Fruit fly (Drosophila melanogaster) whole organism, wandering third instar larva: ENCODE measurements around the gene siz.

Experiments used
- Abd-B ChIP-seq: fragments of >200 bp; optimal IDR thresholded peaks from 2 replicates; lab custom pipeline; 2017; ENCODE audit warnings: missing biosample characterization, missing genetic modification characterization
- CG32264 ChIP-seq: fragments of 200-800 bp; sonication (Bioruptor generic); optimal IDR thresholded peaks from 2 replicates; lab custom pipeline; 2016; ENCODE audit warnings: missing biosample characterization, missing genetic modification characterization
- CG9705 ChIP-seq: fragments of 200-800 bp; sonication (Bioruptor generic); optimal IDR thresholded peaks from 2 replicates; lab custom pipeline; 2018; ENCODE audit warnings: missing biosample characterization, mild to moderate bottlenecking, missing genetic modification characterization
- CrebA ChIP-seq: fragments of 200-800 bp; sonication (Bioruptor generic); optimal IDR thresholded peaks from 2 replicates; lab custom pipeline; 2016; ENCODE audit warnings: missing biosample characterization, mild to moderate bottlenecking, missing genetic modification characterization, borderline replicate concordance
- Dfd ChIP-seq: fragments of >200 bp; optimal IDR thresholded peaks from 2 replicates; lab custom pipeline; 2017; ENCODE audit warnings: missing biosample characterization, missing genetic modification characterization
- Dif ChIP-seq: fragments of 200-275, 200-300 bp; sonication (Bioruptor generic); optimal IDR thresholded peaks from 2 replicates; lab custom pipeline; 2018; ENCODE audit warnings: missing biosample characterization, missing genetic modification characterization; ENCODE audit not compliant: partially characterized antibody
- GATAd ChIP-seq: sonication (Bioruptor generic); optimal IDR thresholded peaks from 2 replicates; lab custom pipeline; 2016; ENCODE audit warnings: missing biosample characterization, missing genetic modification characterization
- HLH106 ChIP-seq: fragments of 200-800 bp; optimal IDR thresholded peaks from 3 replicates; lab custom pipeline; 2019; ENCODE audit warnings: missing biosample characterization, mild to moderate bottlenecking, missing genetic modification characterization, moderate library complexity
- Hnf4 ChIP-seq: fragments of 200-800 bp; sonication (Bioruptor generic); optimal IDR thresholded peaks from 2 replicates; lab custom pipeline; 2016; ENCODE audit warnings: missing biosample characterization, mild to moderate bottlenecking, missing genetic modification characterization
- Hr78 ChIP-seq: fragments of >200 bp; optimal IDR thresholded peaks from 2 replicates; lab custom pipeline; 2017; ENCODE audit warnings: missing biosample characterization, missing genetic modification characterization
- Hr83 ChIP-seq: fragments of 200-300 bp; sonication (Bioruptor generic); optimal IDR thresholded peaks from 2 replicates; lab custom pipeline; 2016; ENCODE audit warnings: missing biosample characterization, mild to moderate bottlenecking, missing genetic modification characterization, moderate library complexity; ENCODE audit not compliant: poor library complexity, severe bottlenecking
- Jra ChIP-seq: sonication (Bioruptor generic); optimal IDR thresholded peaks from 2 replicates; lab custom pipeline; 2016; ENCODE audit warnings: missing biosample characterization, missing genetic modification characterization
- Mio ChIP-seq: sonication (Bioruptor generic); optimal IDR thresholded peaks from 2 replicates; lab custom pipeline; 2016; ENCODE audit warnings: missing biosample characterization, missing genetic modification characterization
- Myc ChIP-seq: fragments of >200 bp; optimal IDR thresholded peaks from 2 replicates; lab custom pipeline; 2017
- N ChIP-seq: fragments of >200 bp; optimal IDR thresholded peaks from 2 replicates; lab custom pipeline; 2018; ENCODE audit warnings: missing biosample characterization, missing external identifiers, missing genetic modification characterization
- OdsH ChIP-seq: fragments of 200-800 bp; sonication (Bioruptor generic); optimal IDR thresholded peaks from 2 replicates; lab custom pipeline; 2016; ENCODE audit warnings: missing biosample characterization, mild to moderate bottlenecking, missing genetic modification characterization
- Rel ChIP-seq, 2 experiments: fragments of 200-800 bp; sonication (Bioruptor generic) in 1 of 2; optimal IDR thresholded peaks; 2 replicates in 1 of 2; 3 replicates in 1 of 2; lab custom pipeline; 2016 to 2019; ENCODE audit warnings: mild to moderate bottlenecking in 2 of 2, missing biosample characterization in 2 of 2, missing genetic modification characterization in 2 of 2, moderate library complexity in 1 of 2
- Sp1 ChIP-seq: fragments of 200-800 bp; sonication (Bioruptor generic); optimal IDR thresholded peaks from 3 replicates; lab custom pipeline; 2019; ENCODE audit warnings: missing biosample characterization, mild to moderate bottlenecking, missing genetic modification characterization, moderate library complexity
- Vsx2 ChIP-seq: fragments of 200-300, 225-300 bp; sonication (Bioruptor generic); optimal IDR thresholded peaks from 2 replicates; lab custom pipeline; 2018; ENCODE audit warnings: missing biosample characterization, missing genetic modification characterization; ENCODE audit not compliant: partially characterized antibody
- br ChIP-seq: fragments of 200-800 bp; sonication (Bioruptor generic); optimal IDR thresholded peaks from 2 replicates; lab custom pipeline; 2016; ENCODE audit warnings: missing biosample characterization, missing genetic modification characterization
- brk ChIP-seq: fragments of 200-800 bp; sonication (Bioruptor generic); optimal IDR thresholded peaks from 2 replicates; lab custom pipeline; 2016; ENCODE audit warnings: missing biosample characterization, mild to moderate bottlenecking, missing genetic modification characterization
- dl ChIP-seq, 2 experiments: fragments of 175-275, 200-275 bp in 1 of 2; fragments of 200-275 bp in 1 of 2; sonication (Bioruptor generic); optimal IDR thresholded peaks; lab custom pipeline; 2018; ENCODE audit warnings: mild to moderate bottlenecking in 2 of 2, missing biosample characterization in 2 of 2, missing genetic modification characterization in 2 of 2, moderate library complexity in 2 of 2; ENCODE audit not compliant: partially characterized antibody in 2 of 2, insufficient read depth in 1 of 2
- dmrt93B ChIP-seq: fragments of 200-800 bp; sonication (Bioruptor generic); optimal IDR thresholded peaks from 2 replicates; lab custom pipeline; 2018; ENCODE audit warnings: missing biosample characterization, mild to moderate bottlenecking, missing genetic modification characterization
- dsf ChIP-seq: sonication (Bioruptor generic); optimal IDR thresholded peaks from 2 replicates; lab custom pipeline; 2016; ENCODE audit warnings: missing biosample characterization, missing genetic modification characterization, borderline replicate concordance
- ey ChIP-seq: fragments of 200-800 bp; sonication (Bioruptor generic); optimal IDR thresholded peaks from 2 replicates; lab custom pipeline; 2016; ENCODE audit warnings: missing biosample characterization, missing genetic modification characterization
- foxo ChIP-seq, 2 experiments: fragments of 200-800 bp; sonication (Bioruptor generic); optimal IDR thresholded peaks; 2 replicates in 1 of 2; 3 replicates in 1 of 2; lab custom pipeline; 2016 to 2017; ENCODE audit warnings: missing biosample characterization in 2 of 2, missing genetic modification characterization in 2 of 2
- fru ChIP-seq: fragments of 200-800 bp; sonication (Bioruptor generic); optimal IDR thresholded peaks from 3 replicates; lab custom pipeline; 2016; ENCODE audit warnings: missing biosample characterization, mild to moderate bottlenecking, missing genetic modification characterization
- h ChIP-seq: fragments of 200-800 bp; sonication (Bioruptor generic); optimal IDR thresholded peaks from 3 replicates; lab custom pipeline; 2016; ENCODE audit warnings: missing biosample characterization, mild to moderate bottlenecking, missing genetic modification characterization
- jim ChIP-seq: fragments of 175-275, 200-325 bp; sonication (Bioruptor generic); optimal IDR thresholded peaks from 2 replicates; lab custom pipeline; 2016; ENCODE audit warnings: missing biosample characterization, mild to moderate bottlenecking, missing genetic modification characterization
- lola ChIP-seq: fragments of >200 bp; optimal IDR thresholded peaks from 2 replicates; lab custom pipeline; 2017; ENCODE audit warnings: missing biosample characterization, missing genetic modification characterization
- pan ChIP-seq: fragments of >200 bp; optimal IDR thresholded peaks from 2 replicates; lab custom pipeline; 2017
- psq ChIP-seq: fragments of 200-800 bp; sonication (Bioruptor generic); optimal IDR thresholded peaks from 3 replicates; lab custom pipeline; 2017; ENCODE audit warnings: missing biosample characterization, mild to moderate bottlenecking, missing genetic modification characterization, moderate library complexity
- rgr ChIP-seq: fragments of 200-800 bp; sonication (Bioruptor generic); optimal IDR thresholded peaks from 3 replicates; lab custom pipeline; 2016; ENCODE audit warnings: missing biosample characterization, mild to moderate bottlenecking, missing genetic modification characterization
- sage ChIP-seq: fragments of 200-800 bp; sonication (Bioruptor generic); optimal IDR thresholded peaks from 2 replicates; lab custom pipeline; 2016; ENCODE audit warnings: missing biosample characterization, mild to moderate bottlenecking, missing genetic modification characterization
- sv ChIP-seq: fragments of 200-800 bp; sonication (Bioruptor generic); optimal IDR thresholded peaks from 3 replicates; lab custom pipeline; 2016; ENCODE audit warnings: missing biosample characterization, missing genetic modification characterization
- tai ChIP-seq: sonication (Bioruptor generic); optimal IDR thresholded peaks from 2 replicates; lab custom pipeline; 2016; ENCODE audit warnings: missing biosample characterization, missing genetic modification characterization
- usp ChIP-seq: fragments of >200 bp; optimal IDR thresholded peaks from 2 replicates; lab custom pipeline; 2017; ENCODE audit warnings: missing biosample characterization, missing genetic modification characterization
- woc ChIP-seq: sonication (Bioruptor generic); optimal IDR thresholded peaks from 2 replicates; lab custom pipeline; 2016; ENCODE audit warnings: missing biosample characterization, mild to moderate bottlenecking, missing genetic modification characterization

The siz gene

DNA sequence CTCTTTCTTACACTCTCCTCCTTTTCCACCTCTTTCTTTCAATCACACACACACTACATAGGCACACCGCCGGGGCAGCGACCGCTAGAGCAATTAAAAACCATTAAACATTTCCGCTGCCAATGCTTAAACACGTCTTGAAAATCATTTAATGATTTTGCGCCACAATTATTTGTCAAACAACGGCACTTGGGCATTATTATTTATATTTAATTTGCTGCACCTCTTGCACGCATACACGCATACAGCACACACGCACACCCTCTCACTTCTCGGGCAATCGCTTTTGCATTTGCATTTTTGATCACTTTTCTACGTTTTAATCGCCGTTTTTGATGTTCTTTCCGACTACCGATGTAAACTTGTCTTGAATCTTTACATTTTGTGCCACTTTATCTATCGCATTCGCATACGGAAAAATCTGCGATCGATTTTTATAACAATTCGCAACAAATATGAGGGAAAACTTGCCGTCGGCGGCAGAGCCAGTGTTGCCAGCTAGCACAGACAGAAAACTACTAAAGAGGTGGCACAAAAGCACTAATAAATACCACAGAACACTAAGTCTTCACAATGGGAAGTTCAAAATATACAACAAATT lies 7.3 kb upstream of the siz start, which contains the start of gene skd:
skd (minus strand) TSS at position 518 of the 601 bp plus-strand sequence.
- TF ChIP-seq foxo (GFP tag; optimal IDR thresholded peaks at IDR 0.05; lab: Kevin White, UChicago) (no peak), Sp1 (no peak), brk (GFP tag; lab: Kevin White, UChicago) (no peak), dmrt93B (GFP tag; lab: Kevin White, UChicago) (no peak), psq (GFP tag; lab: Kevin White, UChicago) (peak; percentile 77), GATAd (GFP tag; lab: Kevin White, UChicago) (no peak), h (peak; percentile 1), Rel (GFP tag; optimal IDR thresholded peaks at IDR 0.05; lab: Kevin White, UChicago) (no peak), Rel (tag; optimal IDR thresholded peaks at IDR 0.05; lab: Kevin White, UChicago) (no peak), tai (GFP tag; lab: Kevin White, UChicago) (no peak), Abd-B (GFP tag; lab: Kevin White, UChicago) (peak; percentile 5), CG9705 (GFP tag; lab: Kevin White, UChicago) (no peak), usp (no peak), Mio (no peak), Dif (no peak), woc (no peak), br (GFP tag; lab: Kevin White, UChicago) (peak; percentile 8), Dfd (no peak), dsf (GFP tag; lab: Kevin White, UChicago) (no peak), dl (GFP tag; optimal IDR thresholded peaks at IDR 0.05; lab: Kevin White, UChicago; ENCODE audit: insufficient read depth in 1 of 2, partially characterized antibody in 2 of 2) (no peak), OdsH (no peak), HLH106 (tag; lab: Kevin White, UChicago) (no peak), CrebA (GFP tag; lab: Kevin White, UChicago) (no peak), lola (GFP tag; lab: Kevin White, UChicago) (peak; percentile 1)

DNA sequence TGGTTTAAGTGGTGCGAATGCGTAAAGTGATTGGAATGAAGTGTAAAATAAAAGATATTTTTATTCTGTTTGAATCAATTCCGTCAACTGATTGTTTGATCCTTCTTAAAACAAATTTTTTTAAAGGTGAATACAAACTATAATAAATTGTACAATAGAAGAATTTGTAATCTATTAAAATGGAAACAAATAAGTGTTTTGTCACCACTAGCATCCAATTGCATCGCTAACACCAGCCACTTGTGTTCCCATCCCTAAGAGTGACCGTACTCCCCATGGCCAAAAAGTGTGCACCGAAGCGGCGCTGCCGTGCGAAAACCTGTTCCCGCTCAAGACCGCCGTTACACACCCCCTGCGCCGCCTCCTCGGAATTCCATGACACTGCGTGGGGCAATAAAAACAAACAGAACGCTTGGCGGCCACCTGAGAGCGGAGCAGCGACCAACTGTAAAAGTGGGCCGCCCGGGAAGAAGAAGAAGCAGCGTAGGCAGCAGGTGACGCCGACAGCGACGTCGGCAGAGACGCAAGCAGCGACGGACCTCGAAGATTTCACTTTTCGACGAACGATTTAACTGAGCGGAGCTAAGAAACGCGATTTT lies 6.6 kb upstream of the siz start, which contains the start of gene Pdss2:
Pdss2 (plus strand) TSS at position 259 of the 599 bp plus-strand sequence.
- TF ChIP-seq GATAd (GFP tag; lab: Kevin White, UChicago) (no peak), dsf (GFP tag; lab: Kevin White, UChicago) (no peak), CG9705 (GFP tag; lab: Kevin White, UChicago) (peak; percentile 58), sv (GFP tag; lab: Kevin White, UChicago) (peak; percentile 62), tai (GFP tag; lab: Kevin White, UChicago) (no peak), pan (lab: Kevin White, UChicago) (no peak), usp (no peak), CG32264 (no peak), lola (GFP tag; lab: Kevin White, UChicago) (no peak), sage (GFP tag; lab: Kevin White, UChicago) (no peak), OdsH (peak; percentile 45), jim (peak; percentile 89), CrebA (GFP tag; lab: Kevin White, UChicago) (no peak), dmrt93B (GFP tag; lab: Kevin White, UChicago) (peak; percentile 48), foxo (GFP tag; optimal IDR thresholded peaks at IDR 0.05; lab: Kevin White, UChicago) (peak in 1 of 2 experiments; percentile 81), woc (peak; percentile 82), rgr (GFP tag; lab: Kevin White, UChicago) (peak; percentile 56), Jra (GFP tag; lab: Kevin White, UChicago) (peak; percentile 21), N (GFP tag; lab: Kevin White, UChicago) (no peak), fru (GFP tag; lab: Kevin White, UChicago) (peak; percentile 8), Rel (GFP tag; optimal IDR thresholded peaks at IDR 0.05; lab: Kevin White, UChicago) (no peak), Rel (tag; optimal IDR thresholded peaks at IDR 0.05; lab: Kevin White, UChicago) (peak; percentile 33), Dfd (no peak), Myc (no peak), brk (GFP tag; lab: Kevin White, UChicago) (peak; percentile 14), Hr83 (GFP tag; lab: Kevin White, UChicago) (peak; percentile 79), Dif (peak; percentile 45), h (peak; percentile 71), Hr78 (GFP tag; lab: Kevin White, UChicago) (no peak), Abd-B (GFP tag; lab: Kevin White, UChicago) (no peak), Sp1 (peak; percentile 62), psq (GFP tag; lab: Kevin White, UChicago) (no peak), Vsx2 (GFP tag; lab: Kevin White, UChicago) (no peak), br (GFP tag; lab: Kevin White, UChicago) (peak; percentile 48), dl (GFP tag; optimal IDR thresholded peaks at IDR 0.05; lab: Kevin White, UChicago; ENCODE audit: insufficient read depth in 1 of 2, partially characterized antibody in 2 of 2) (peak in 1 of 2 experiments; percentile 9), Mio (no peak), Hnf4 (GFP tag; lab: Kevin White, UChicago) (peak; percentile 72), ey (GFP tag; lab: Kevin White, UChicago) (peak; percentile 64), HLH106 (tag; lab: Kevin White, UChicago) (peak; percentile 79)
- TF ChIP-seq, all 38 proteins: peak for 21
